Worm (Caenorhabditis elegans) whole organism, L2 larva: ENCODE measurements around the gene fut-4.

Experiments used
- alr-1 ChIP-seq: fragments of 150-350 bp; optimal IDR thresholded peaks from 2 replicates; lab custom pipeline; 2014; ENCODE audit warnings: missing biosample characterization, missing genetic modification characterization
- ama-1 ChIP-seq: fragments of 150-350 bp; optimal IDR thresholded peaks from 2 replicates; lab custom pipeline; 2018; ENCODE audit warnings: inconsistent platforms
- ceh-16 ChIP-seq: fragments of 150-350 bp; optimal IDR thresholded peaks from 2 replicates; lab custom pipeline; 2014; ENCODE audit warnings: missing biosample characterization, missing genetic modification characterization
- elt-3 ChIP-seq: sonication (generic microtip); optimal IDR thresholded peaks from 2 replicates; lab custom pipeline; 2017; ENCODE audit warnings: missing biosample characterization, missing genetic modification characterization
- gmeb-1 ChIP-seq: fragments of 150-350 bp; optimal IDR thresholded peaks from 2 replicates; lab custom pipeline; 2014; ENCODE audit warnings: missing biosample characterization, missing genetic modification characterization
- lin-11 ChIP-seq: fragments of 150-350 bp; sonication (generic microtip); optimal IDR thresholded peaks from 2 replicates; lab custom pipeline; 2014; ENCODE audit warnings: missing biosample characterization, missing genetic modification characterization, inconsistent platforms, mixed read lengths
- lin-13 ChIP-seq: fragments of 150-350 bp; optimal IDR thresholded peaks from 2 replicates; lab custom pipeline; 2014; ENCODE audit warnings: missing biosample characterization, missing genetic modification reagents, missing genetic modification characterization
- lin-39 ChIP-seq: fragments of 150-350 bp; optimal IDR thresholded peaks from 2 replicates; lab custom pipeline; 2014; ENCODE audit warnings: missing biosample characterization, missing genetic modification reagents, missing genetic modification characterization
- mab-5 ChIP-seq: fragments of 150-350 bp; optimal IDR thresholded peaks from 2 replicates; lab custom pipeline; 2014; ENCODE audit warnings: missing biosample characterization, missing genetic modification characterization
- nhr-129 ChIP-seq: fragments of 150-350 bp; optimal IDR thresholded peaks from 2 replicates; lab custom pipeline; 2014; ENCODE audit warnings: missing biosample characterization, missing genetic modification characterization
- nhr-25 ChIP-seq: fragments of 150-350 bp; sonication (generic microtip); optimal IDR thresholded peaks from 3 replicates; lab custom pipeline; 2014; ENCODE audit warnings: missing biosample characterization, missing genetic modification characterization
- peb-1 ChIP-seq: fragments of 150-350 bp; optimal IDR thresholded peaks from 2 replicates; lab custom pipeline; 2014; ENCODE audit warnings: missing biosample characterization, missing genetic modification characterization
- sem-4 ChIP-seq: fragments of 150-350 bp; optimal IDR thresholded peaks from 2 replicates; lab custom pipeline; 2014; ENCODE audit warnings: missing biosample characterization, missing genetic modification reagents, missing genetic modification characterization
- skn-1 ChIP-seq: sonication (generic microtip); optimal IDR thresholded peaks from 2 replicates; lab custom pipeline; 2017; ENCODE audit warnings: missing biosample characterization, missing genetic modification characterization
- sma-9 ChIP-seq, 2 experiments: fragments of 150-350 bp in 1 of 2; sonication (generic microtip) in 1 of 2; optimal IDR thresholded peaks; 2 replicates each; lab custom pipeline; 2014 to 2016; ENCODE audit warnings: missing genetic modification characterization in 2 of 2, mild to moderate bottlenecking in 1 of 2, missing biosample characterization in 1 of 2, missing compliant biosample characterization in 1 of 2, missing genetic modification reagents in 1 of 2, moderate library complexity in 1 of 2
- unc-39 ChIP-seq: fragments of 150-350 bp; optimal IDR thresholded peaks from 2 replicates; lab custom pipeline; 2014; ENCODE audit warnings: missing biosample characterization, missing genetic modification characterization
- unc-55 ChIP-seq: fragments of 150-350 bp; sonication (generic microtip); optimal IDR thresholded peaks from 3 replicates; lab custom pipeline; 2014; ENCODE audit warnings: missing biosample characterization, missing genetic modification reagents, missing genetic modification characterization
- zag-1 ChIP-seq: fragments of 150-350 bp; optimal IDR thresholded peaks from 2 replicates; lab custom pipeline; 2014; ENCODE audit warnings: missing biosample characterization, missing genetic modification characterization
- ztf-11 ChIP-seq: sonication (generic microtip); optimal IDR thresholded peaks from 2 replicates; lab custom pipeline; 2017; ENCODE audit warnings: missing biosample characterization, missing genetic modification characterization
- ztf-4 ChIP-seq: fragments of 150-350 bp; optimal IDR thresholded peaks from 2 replicates; lab custom pipeline; 2014; ENCODE audit warnings: missing biosample characterization, missing genetic modification characterization

Gene fut-4

ce11 chrII:2772166-2772565, 50.2 kb downstream of the fut-4 start, which contains the start of gene sdz-10:
sdz-10 (minus strand) TSS chrII:2772266.
- no peak for TF ChIP-seq lin-39 (tag; lab: Kevin White, UChicago)
- TF ChIP-seq nhr-129 (tag; lab: Kevin White, UChicago) = no peak
- no peak for TF ChIP-seq peb-1 (tag; lab: Kevin White, UChicago)
- TF ChIP-seq ztf-4 (tag; lab: Kevin White, UChicago) = no peak
- TF ChIP-seq skn-1 (tag; lab: Kevin White, UChicago) = no peak
- TF ChIP-seq ama-1 (lab: Kevin White, UChicago) = no peak
- no peak for TF ChIP-seq zag-1 (tag; lab: Kevin White, UChicago)
- no peak for TF ChIP-seq lin-13 (GFP tag; lab: Kevin White, UChicago)
- no peak for TF ChIP-seq alr-1 (tag; lab: Kevin White, UChicago)
- no peak for TF ChIP-seq unc-39
- no peak for TF ChIP-seq sem-4 (tag; lab: Kevin White, UChicago)

ce11 chrII:2770788-2771187, 51.5 kb downstream of the fut-4 start, which contains the start of gene fbxb-105:
fbxb-105 (minus strand) TSS chrII:2770888.
- TF ChIP-seq sma-9 (GFP tag; optimal IDR thresholded peaks at IDR 0.05; lab: Kevin White, UChicago) = no peak
- TF ChIP-seq sma-9 (tag; optimal IDR thresholded peaks at IDR 0.05; lab: Kevin White, UChicago) = no peak
- TF ChIP-seq gmeb-1 = no peak
- TF ChIP-seq nhr-25 (tag; lab: Kevin White, UChicago) = no peak
- no peak for TF ChIP-seq lin-11 (tag; lab: Kevin White, UChicago)
- TF ChIP-seq ztf-11 (tag; lab: Kevin White, UChicago) = no peak
- TF ChIP-seq ceh-16 (tag; lab: Kevin White, UChicago) = no peak
- TF ChIP-seq elt-3 = no peak
- no peak for TF ChIP-seq mab-5 (tag; lab: Kevin White, UChicago)
- TF ChIP-seq lin-13 (GFP tag; lab: Kevin White, UChicago) = no peak
- no peak for TF ChIP-seq alr-1 (tag; lab: Kevin White, UChicago)
- no peak for TF ChIP-seq peb-1 (tag; lab: Kevin White, UChicago)
- no peak for TF ChIP-seq unc-55
- no peak for TF ChIP-seq unc-39
